Fruit fly (Drosophila melanogaster): ENCODE measurements around the gene strat.

The strat gene

dm6 chr2L:8290653-8291233 is 29.4 kb upstream of the strat start:
- TF ChIP-seq CG8478 (optimal IDR thresholded peaks at IDR 0.05) = no peak

DNA sequence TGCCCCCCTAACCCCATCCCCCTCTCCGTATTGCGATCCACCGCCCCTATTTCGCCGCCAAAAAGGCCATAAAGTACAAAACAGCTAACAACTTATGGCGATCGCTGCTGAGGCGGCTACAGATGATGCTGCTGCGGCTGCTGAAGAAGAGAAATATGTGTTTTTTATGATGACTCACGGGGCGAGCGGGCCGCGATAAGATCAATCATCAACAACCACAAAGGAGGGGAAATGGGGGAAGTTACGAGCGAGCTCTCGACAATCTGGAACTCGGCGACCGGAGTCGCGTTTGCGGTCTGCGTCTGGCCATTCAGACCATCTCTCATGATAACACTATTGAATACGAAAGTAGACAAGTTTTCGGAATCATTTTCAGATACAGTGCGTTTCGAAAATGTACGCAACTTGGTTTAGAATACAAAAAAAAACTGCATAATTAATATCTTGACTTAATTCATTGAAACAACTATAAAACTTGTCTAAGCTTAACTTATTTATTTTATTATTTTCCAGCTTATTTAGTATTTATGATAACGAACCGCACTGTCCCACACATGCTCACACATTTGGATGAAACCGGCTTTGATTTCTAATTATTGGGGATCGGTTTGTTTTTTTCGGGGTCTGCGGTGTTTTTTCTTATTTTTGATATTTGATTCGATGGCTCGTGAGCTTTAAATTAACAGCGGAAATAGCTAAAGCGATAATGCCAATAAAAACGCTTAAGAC is 27.8 kb upstream of the strat start:
- TF ChIP-seq CG8478 (optimal IDR thresholded peaks at IDR 0.05) (no peak), CTCF (optimal IDR thresholded peaks at IDR 0.05) (no peak)

DNA sequence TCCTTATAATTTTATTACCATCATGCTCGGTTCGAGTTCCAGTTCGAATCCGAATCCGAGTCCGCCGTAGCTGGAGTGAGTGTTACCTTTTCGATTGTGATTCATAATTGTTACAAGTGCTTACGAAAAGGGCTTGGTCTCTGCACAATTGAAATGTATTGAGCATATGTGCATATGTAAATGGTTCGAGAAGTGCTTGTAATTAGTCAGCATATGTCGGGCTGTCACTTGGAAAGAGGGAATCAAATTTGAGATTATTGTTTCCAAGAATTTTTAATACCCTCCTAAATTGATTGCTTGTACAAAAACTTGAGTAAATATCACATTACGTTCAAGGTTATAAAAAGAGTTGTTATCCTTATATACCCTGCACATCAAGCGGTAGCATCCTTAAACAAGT is 26.7 kb upstream of the strat start:
- no peak for TF ChIP-seq CTCF (optimal IDR thresholded peaks at IDR 0.05)
- no peak for TF ChIP-seq CG8478 (optimal IDR thresholded peaks at IDR 0.05)

DNA sequence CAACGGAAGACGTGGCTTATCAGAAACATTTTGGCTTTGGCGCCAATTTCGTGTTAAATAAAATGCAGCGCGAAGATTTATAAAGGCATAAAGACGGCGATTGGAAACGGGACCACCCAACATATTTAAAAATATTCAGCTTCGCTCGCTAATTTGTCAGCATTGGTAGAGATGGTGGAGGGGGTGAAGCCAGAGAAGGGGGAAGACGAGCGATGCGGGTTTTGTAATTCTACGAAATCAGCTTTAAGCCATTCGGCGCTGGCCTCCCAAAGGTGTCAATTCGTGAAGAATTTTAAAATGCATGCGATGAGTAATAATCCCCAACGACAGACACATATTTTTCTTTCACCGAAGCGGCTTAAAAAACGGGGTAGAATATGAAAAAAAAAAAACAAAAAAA is 26.1 kb upstream of the strat start:
- TF ChIP-seq CTCF (optimal IDR thresholded peaks at IDR 0.05) (no peak), CG8478 (optimal IDR thresholded peaks at IDR 0.05) (no peak)

DNA sequence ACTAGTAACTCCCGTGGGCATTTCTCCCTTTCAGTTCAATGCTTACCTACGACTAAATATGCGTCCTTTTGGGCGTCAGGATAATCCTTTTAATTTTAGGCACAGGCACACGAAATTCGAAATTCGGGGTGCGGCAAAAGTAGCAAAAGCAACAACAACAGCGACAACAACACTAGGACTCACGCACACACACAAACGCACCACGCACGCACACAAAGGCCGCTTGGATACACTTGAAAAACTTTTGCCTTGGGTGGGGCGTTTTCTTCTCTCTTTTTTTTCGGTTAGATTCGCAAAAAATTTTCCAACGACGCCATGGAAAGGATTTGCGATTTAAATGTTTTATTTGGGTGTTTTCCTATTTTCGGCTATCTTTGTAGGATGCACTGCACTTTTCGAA is 23.7 kb upstream of the strat start:
- TF ChIP-seq CTCF (optimal IDR thresholded peaks at IDR 0.05) (no peak), CG8478 (optimal IDR thresholded peaks at IDR 0.05) (no peak)

DNA sequence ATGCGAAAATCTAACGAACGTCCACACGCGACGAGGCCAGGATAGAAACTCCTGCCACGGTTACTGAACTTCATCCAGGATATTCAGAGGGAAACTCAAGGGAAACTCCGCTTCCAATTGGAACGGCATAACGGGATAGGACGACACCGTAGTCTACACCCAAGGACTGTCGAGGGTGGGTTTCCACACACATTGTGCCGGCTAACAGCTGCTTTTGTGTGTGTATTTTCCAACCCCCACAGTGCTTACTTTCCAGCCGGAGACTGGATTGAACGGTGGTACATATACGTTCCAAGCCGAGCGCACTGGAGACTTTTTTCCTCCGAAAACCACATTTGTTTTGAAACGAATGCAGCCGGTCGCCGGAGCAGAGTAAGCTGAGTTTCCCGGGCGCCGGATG is 23.1 kb upstream of the strat start:
- TF ChIP-seq CG8478 (optimal IDR thresholded peaks at IDR 0.05) (no peak), CTCF (optimal IDR thresholded peaks at IDR 0.05) (no peak)

- TF ChIP-seq CG8478 (optimal IDR thresholded peaks at IDR 0.05) = no peak
- no peak for TF ChIP-seq CTCF (optimal IDR thresholded peaks at IDR 0.05)
Observed at dm6 chr2L:8299194-8299811, 20.8 kb upstream of the strat start.

DNA sequence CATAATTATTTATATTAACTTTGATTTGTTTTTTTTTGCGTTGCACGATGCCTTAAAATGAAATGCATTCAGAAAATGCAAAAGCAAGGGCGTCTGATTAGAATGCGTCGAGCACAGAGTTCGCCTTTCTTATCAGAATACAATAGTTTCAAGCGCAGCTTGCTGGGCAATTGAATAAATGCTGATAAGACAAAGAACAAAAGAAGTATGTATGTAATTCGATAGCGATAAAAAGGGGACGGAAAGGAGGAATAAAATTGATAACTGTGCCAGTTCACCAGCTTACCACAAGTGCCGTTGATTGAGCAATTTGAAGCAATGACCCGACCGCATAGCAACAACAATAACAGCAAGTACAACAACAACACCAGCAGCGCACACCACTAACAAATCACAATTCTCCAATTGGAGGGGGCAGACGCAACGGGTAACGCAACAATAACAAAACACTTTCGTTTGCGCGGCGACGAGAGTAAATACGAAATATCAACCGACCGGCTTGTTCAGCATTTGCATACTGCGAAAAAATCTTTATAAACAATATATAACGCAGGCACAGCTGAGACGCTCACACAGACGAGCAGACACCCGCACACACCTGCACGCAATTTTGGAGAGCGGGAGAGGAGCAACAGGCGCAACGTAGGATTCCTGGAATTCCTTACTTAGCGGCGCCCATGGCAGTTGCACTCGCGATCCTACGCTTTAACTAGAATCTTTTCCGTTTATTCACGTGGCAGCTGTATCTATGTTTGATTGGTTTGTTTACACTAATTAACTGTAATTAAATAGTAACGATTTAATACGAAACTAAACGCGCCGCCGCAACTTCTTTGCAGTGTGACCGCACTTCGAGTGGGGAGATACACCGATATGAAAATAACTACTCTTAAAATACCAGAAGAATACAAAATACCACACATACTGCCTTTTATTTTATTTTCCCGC is 19.6 kb upstream of the strat start, which contains the start of gene Btk:
Gene Btk (minus strand): TSS at position 860 of the 948 bp plus-strand sequence.
- TF ChIP-seq CTCF (optimal IDR thresholded peaks at IDR 0.05) = peak in 1 of 2 experiments; percentile 44
- no peak for TF ChIP-seq CG8478 (optimal IDR thresholded peaks at IDR 0.05)

DNA sequence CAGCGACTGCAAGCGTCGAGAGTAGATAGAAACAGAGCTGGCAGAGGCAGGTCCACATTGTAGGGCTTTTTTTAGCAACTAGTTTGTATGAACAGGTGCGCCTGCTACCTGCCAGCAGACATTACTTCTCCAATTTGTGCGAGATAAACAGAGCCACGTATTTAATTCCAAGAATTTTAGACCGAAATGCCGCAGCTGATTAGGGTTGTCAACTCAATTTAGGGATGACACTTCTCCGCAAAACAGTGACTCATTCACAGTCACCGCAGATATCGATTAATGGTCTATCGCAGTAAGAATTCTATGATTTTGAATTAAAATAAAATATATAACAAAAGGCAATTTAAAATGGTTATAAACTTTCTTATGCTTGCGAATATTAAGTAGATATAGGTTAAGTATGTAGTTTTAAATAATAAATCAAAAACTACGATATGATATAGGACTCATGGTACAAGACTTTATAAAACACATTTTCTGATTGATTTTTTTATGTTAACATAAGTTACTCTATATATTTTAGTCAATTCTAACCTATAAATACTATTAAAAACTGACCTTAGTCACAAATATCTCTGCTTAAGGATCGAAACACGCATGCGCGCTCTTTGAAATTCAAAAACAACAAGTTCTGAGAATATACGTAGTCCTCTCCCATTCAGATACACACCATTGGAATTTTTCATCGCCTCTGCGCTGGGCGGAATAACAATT is 17.2 kb upstream of the strat start, which contains the start of the genes wol and Scgalpha:
Gene wol (minus strand): TSS at position 220 of the 714 bp plus-strand sequence.
Gene Scgalpha (plus strand): TSS at position 664 of the 714 bp plus-strand sequence.
- TF ChIP-seq CTCF (optimal IDR thresholded peaks at IDR 0.05) = no peak
- no peak for TF ChIP-seq CG8478 (optimal IDR thresholded peaks at IDR 0.05)

DNA sequence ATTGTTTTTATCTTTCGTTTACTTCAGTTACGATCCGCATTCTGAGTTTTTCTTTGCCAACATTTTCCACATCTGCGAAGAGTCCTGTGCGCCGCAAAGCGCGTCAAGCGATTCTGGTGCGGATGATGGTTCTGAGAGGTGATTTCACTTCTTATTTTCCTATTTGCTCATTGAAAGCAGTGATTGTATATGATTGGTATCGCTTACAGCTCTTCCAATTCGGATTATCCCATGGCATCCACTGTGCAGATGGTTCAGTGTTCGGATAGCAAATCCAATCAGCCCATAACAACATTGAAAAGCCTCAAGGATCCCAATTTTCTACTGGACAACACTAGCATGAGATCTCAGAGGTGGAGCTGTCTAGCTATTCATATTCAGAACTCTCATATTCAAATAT is 15.5 kb upstream of the strat start:
- TF ChIP-seq CG8478 (optimal IDR thresholded peaks at IDR 0.05) (no peak), CTCF (optimal IDR thresholded peaks at IDR 0.05) (no peak)

DNA sequence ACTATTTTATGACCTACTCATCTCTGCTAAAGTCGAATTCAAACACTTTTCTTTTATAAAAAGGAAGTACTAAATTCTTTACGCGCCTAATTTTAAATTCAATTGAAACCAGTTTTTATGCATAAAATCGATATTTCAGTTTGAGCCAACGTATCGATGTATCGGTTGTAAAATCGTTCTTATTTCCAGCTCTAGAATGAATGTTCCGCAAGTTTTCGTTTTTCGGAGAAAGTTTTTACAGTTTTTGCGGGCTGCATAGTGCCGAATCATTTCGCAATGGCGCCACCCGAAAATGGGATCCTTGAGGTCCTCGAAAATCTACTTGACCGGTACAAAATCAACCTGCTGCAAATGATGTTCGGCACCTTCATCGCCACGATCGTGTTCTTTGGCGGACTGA is 14.7 kb upstream of the strat start, which contains the start of gene CG7840:
Gene CG7840 (plus strand): TSS at position 178 of the 400 bp plus-strand sequence.
- TF ChIP-seq CTCF (optimal IDR thresholded peaks at IDR 0.05) (no peak), CG8478 (optimal IDR thresholded peaks at IDR 0.05) (no peak)

DNA sequence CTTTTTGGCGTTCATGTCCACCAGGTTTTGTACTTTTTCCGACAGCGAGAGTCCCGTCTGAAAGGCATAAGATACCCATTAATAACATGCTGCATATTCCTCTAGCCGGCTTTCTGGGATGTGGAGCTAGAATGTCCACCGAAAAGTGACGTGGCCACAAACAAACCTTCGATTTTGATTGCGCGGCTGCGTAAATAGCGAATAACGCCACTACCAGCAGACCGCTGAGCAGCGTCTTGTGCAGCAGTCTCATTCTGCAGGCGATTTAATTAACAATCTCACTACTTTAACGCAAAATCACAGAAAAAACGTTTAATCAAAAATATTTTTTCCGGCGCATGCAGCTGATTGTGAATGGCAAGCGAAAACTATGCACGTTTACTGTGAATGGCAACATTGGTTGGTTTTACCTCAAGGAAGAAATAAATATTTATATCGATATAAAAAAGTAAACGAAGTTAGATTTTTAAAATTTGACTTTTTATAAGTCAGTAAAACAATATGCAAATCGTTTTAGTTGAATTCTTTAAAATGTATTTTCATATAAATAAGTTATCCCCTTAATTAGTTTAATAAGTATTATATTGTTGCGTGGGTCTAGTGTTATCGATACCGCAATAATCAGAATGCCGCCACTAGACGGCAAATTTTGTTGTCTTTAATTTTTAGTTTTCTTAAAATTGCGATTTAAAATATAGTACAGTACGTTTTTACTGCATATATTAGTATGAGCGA is 12.1 kb upstream of the strat start, which contains the start of the genes Ostgamma and Mettl14:
Gene Ostgamma (minus strand): TSS at position 376 of the 735 bp plus-strand sequence.
Gene Mettl14 (plus strand): TSS at position 611 of the 735 bp plus-strand sequence.
- TF ChIP-seq CTCF (optimal IDR thresholded peaks at IDR 0.05) = no peak
- no peak for TF ChIP-seq CG8478 (optimal IDR thresholded peaks at IDR 0.05)

DNA sequence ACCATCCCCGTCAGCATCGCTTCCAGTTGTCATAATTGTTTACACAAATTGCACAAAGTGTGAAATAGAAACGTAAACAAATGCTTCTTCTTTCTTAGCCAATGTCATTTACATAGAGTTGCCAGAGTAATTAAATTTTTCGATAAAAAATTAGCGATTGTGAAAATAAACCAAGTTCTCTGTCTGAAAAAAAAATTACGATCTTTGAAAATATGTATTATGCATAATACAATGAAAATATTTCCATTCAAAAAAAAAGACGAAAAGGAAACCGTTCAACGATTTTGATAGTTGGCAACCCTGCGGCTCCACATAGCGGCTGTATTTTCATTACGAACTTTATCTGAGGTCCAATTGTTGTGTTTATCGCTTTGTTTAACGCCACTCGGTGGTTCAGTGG is 9.0 kb upstream of the strat start, which contains the start of the genes CG7810 and CG7806:
Gene CG7810 (minus strand): TSS at position 105 of the 400 bp plus-strand sequence.
Gene CG7806 (plus strand): TSS at position 309 of the 400 bp plus-strand sequence.
- TF ChIP-seq CG8478 (optimal IDR thresholded peaks at IDR 0.05) = no peak
- TF ChIP-seq CTCF (optimal IDR thresholded peaks at IDR 0.05) = no peak

Data from S2 (cell line).